Fruit fly (Drosophila melanogaster) whole organism, prepupa: ENCODE data around the gene upd2.

ENCODE experiments used
- Blimp-1 ChIP-seq: fragments of 200-800 bp; sonication (Bioruptor generic); optimal IDR thresholded peaks from 3 replicates; lab custom pipeline; 2017; ENCODE audit warnings: missing biosample characterization, missing genetic modification characterization, mild to moderate bottlenecking, moderate library complexity, missing genetic modification reagents
- CG10669 ChIP-seq: fragments of 200-800 bp; sonication (Bioruptor generic); optimal IDR thresholded peaks from 3 replicates; lab custom pipeline; 2018; ENCODE audit warnings: missing biosample characterization, mild to moderate bottlenecking, missing genetic modification characterization, moderate library complexity
- CG11294 ChIP-seq: fragments of 200-800 bp; sonication (Bioruptor generic); IDR thresholded peaks from 2 replicates; pipeline ENCODE4 v1.3.6; 2022; ENCODE audit warnings: missing biosample characterization, missing genetic modification characterization
- CG11762 ChIP-seq: fragments of 200-800 bp; sonication (Bioruptor generic); optimal IDR thresholded peaks from 3 replicates; lab custom pipeline; 2016; ENCODE audit warnings: missing biosample characterization, missing genetic modification characterization; ENCODE audit not compliant: insufficient read depth
- CG32006 ChIP-seq: fragments of 200-800 bp; sonication (Bioruptor generic); optimal IDR thresholded peaks from 3 replicates; lab custom pipeline; 2017; ENCODE audit warnings: missing biosample characterization, mild to moderate bottlenecking, missing genetic modification characterization
- CG6792 ChIP-seq: fragments of 200-800 bp; sonication (Bioruptor generic); optimal IDR thresholded peaks from 3 replicates; lab custom pipeline; 2016; ENCODE audit warnings: missing biosample characterization, missing genetic modification characterization
- CG7368 ChIP-seq: fragments of 200-800 bp; sonication (Bioruptor generic); optimal IDR thresholded peaks from 3 replicates; lab custom pipeline; 2016; ENCODE audit warnings: missing biosample characterization, missing genetic modification characterization
- Ets21C ChIP-seq: fragments of 200-800 bp; sonication (Bioruptor generic); optimal IDR thresholded peaks from 3 replicates; lab custom pipeline; 2016; ENCODE audit warnings: missing biosample characterization, missing genetic modification characterization
- Gug ChIP-seq: fragments of 200-800 bp; sonication (Bioruptor generic); IDR thresholded peaks from 2 replicates; pipeline ENCODE4 v1.3.6; 2022; ENCODE audit warnings: missing biosample characterization, missing genetic modification characterization
- Lpt ChIP-seq: fragments of 200-800 bp; sonication (Bioruptor generic); optimal IDR thresholded peaks from 3 replicates; lab custom pipeline; 2016; ENCODE audit warnings: missing biosample characterization, missing genetic modification characterization
- Met ChIP-seq: fragments of 200-800 bp; sonication (Bioruptor generic); optimal IDR thresholded peaks from 3 replicates; lab custom pipeline; 2016; ENCODE audit warnings: missing biosample characterization, missing genetic modification characterization
- Sox102F ChIP-seq: fragments of 200-800 bp; sonication (Bioruptor generic); optimal IDR thresholded peaks from 2 replicates; lab custom pipeline; 2016; ENCODE audit warnings: missing biosample characterization, mild to moderate bottlenecking, missing genetic modification characterization
- cyc ChIP-seq: fragments of 200-800 bp; sonication (Bioruptor generic); optimal IDR thresholded peaks from 3 replicates; lab custom pipeline; 2016; ENCODE audit warnings: missing biosample characterization, missing genetic modification characterization
- vri ChIP-seq: fragments of 200-800 bp; sonication (Bioruptor generic); optimal IDR thresholded peaks from 3 replicates; lab custom pipeline; 2016; ENCODE audit warnings: missing biosample characterization, mild to moderate bottlenecking, missing genetic modification characterization

DNA sequence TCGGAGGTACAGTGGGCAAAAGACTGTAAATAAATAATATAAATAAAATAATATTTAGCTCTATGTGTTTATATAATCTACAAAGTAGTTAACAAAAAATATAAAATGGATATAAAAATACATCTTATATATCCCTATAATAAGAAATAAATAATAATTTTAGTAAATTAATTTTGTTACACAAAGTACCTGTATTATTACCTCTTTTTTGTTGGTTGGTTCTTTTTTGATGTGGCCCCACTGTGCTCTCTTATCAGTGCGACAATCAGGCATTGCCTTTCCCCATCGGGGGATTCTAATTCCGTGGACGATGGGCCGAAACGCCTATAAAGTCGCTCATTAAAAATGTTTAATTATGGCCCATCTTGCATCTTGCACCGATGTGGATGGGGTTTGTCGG is 35.6 kb downstream of the upd2 start:
- TF ChIP-seq Blimp-1 (GFP tag; lab: Kevin White, UChicago) = no peak
- TF ChIP-seq CG6792 (GFP tag; lab: Kevin White, UChicago) = no peak
- TF ChIP-seq CG7368 (GFP tag; lab: Kevin White, UChicago) = no peak
- no peak for TF ChIP-seq Met (GFP tag; lab: Kevin White, UChicago)
- TF ChIP-seq CG10669 (GFP tag; lab: Kevin White, UChicago) = no peak
- no peak for TF ChIP-seq vri (GFP tag; lab: Kevin White, UChicago)
- TF ChIP-seq Sox102F (GFP tag; lab: Kevin White, UChicago) = no peak
- no peak for TF ChIP-seq Lpt (GFP tag; lab: Kevin White, UChicago)
- no peak for TF ChIP-seq CG11762 (GFP tag; lab: Kevin White, UChicago)
- no peak for TF ChIP-seq Gug (GFP tag; lab: Robert Waterston, UW)
- no peak for TF ChIP-seq CG11294 (GFP tag; lab: Robert Waterston, UW)
- no peak for TF ChIP-seq cyc (GFP tag; lab: Kevin White, UChicago)
- no peak for TF ChIP-seq CG32006
- no peak for TF ChIP-seq Ets21C
